Fruit fly (Drosophila melanogaster): ENCODE measurements around the gene Lar.

Lar gene

dm6 chr2L:19548158-19548557 is 38.3 kb upstream of the Lar start, which contains the start of gene Tep4:
Gene Tep4 (plus strand): TSS chr2L:19548507.
- TF ChIP-seq Adf1 (GFP tag; IDR thresholded peaks at IDR 0.05) = no peak
- no peak for TF ChIP-seq sob (GFP tag; IDR thresholded peaks at IDR 0.05)
- TF ChIP-seq Abd-B (GFP tag; optimal IDR thresholded peaks at IDR 0.05) = no peak
- peak in 1 of 2 experiments; percentile 39 for TF ChIP-seq Pdp1 (GFP tag; optimal IDR thresholded peaks at IDR 0.05)
- TF ChIP-seq al (GFP tag; IDR thresholded peaks at IDR 0.05) = no peak
- TF ChIP-seq org-1 (GFP tag; optimal IDR thresholded peaks at IDR 0.05) = no peak
- peak in 1 of 2 experiments; percentile 44 for TF ChIP-seq crp (GFP tag; optimal IDR thresholded peaks at IDR 0.05)
- TF ChIP-seq CG10565 (GFP tag; optimal IDR thresholded peaks at IDR 0.05) = no peak
- peak; percentile 92; the same call in 3 of the 4 replicates for TF ChIP-seq chinmo (GFP tag; IDR thresholded peaks at IDR 0.05; ENCODE audit: partially characterized antibody)
- TF ChIP-seq CG34376 (GFP tag; optimal IDR thresholded peaks at IDR 0.05) = peak; percentile 42
- TF ChIP-seq mirr (GFP tag; optimal IDR thresholded peaks at IDR 0.05) = peak; percentile 53
- no peak for TF ChIP-seq Vsx1 (GFP tag; optimal IDR thresholded peaks at IDR 0.05)
- no peak for TF ChIP-seq CkIIα-i1 (GFP tag; IDR thresholded peaks at IDR 0.05)
- peak in 1 of 2 experiments; percentile 7 for TF ChIP-seq Eip74EF (GFP tag; optimal IDR thresholded peaks at IDR 0.05)
- TF ChIP-seq Sry-β (GFP tag; optimal IDR thresholded peaks at IDR 0.05) = no peak
- no peak for TF ChIP-seq insv (GFP tag; optimal IDR thresholded peaks at IDR 0.05)
- peak; percentile 4 for TF ChIP-seq CG17385 (GFP tag; optimal IDR thresholded peaks at IDR 0.05)
- peak in 1 of 2 experiments; percentile 38 for TF ChIP-seq eve (GFP tag; optimal IDR thresholded peaks at IDR 0.05)
- TF ChIP-seq CG16779 (GFP tag; IDR thresholded peaks at IDR 0.05) = no peak
- peak; percentile 54 for TF ChIP-seq CrebB (tag; optimal IDR thresholded peaks at IDR 0.05)
- TF ChIP-seq Spps (tag; optimal IDR thresholded peaks at IDR 0.05) = no peak
- TF ChIP-seq Deaf1 (tag; optimal IDR thresholded peaks at IDR 0.05) = peak; percentile 40
- no peak for TF ChIP-seq CG9727 (GFP tag; optimal IDR thresholded peaks at IDR 0.05)
- TF ChIP-seq CG15073 (GFP tag; optimal IDR thresholded peaks at IDR 0.05) = no peak
- TF ChIP-seq CG31224 (GFP tag; IDR thresholded peaks at IDR 0.05) = no peak
- TF ChIP-seq vfl (GFP tag; optimal IDR thresholded peaks at IDR 0.05) = no peak
- peak; percentile 14 for TF ChIP-seq sd (tag; optimal IDR thresholded peaks at IDR 0.05)
- TF ChIP-seq Mes4 (GFP tag; optimal IDR thresholded peaks at IDR 0.05) = no peak
- TF ChIP-seq CG7786 (GFP tag; optimal IDR thresholded peaks at IDR 0.05) = no peak
- TF ChIP-seq CG6654 (GFP tag; optimal IDR thresholded peaks at IDR 0.05) = no peak
- no peak for TF ChIP-seq CG6254 (GFP tag; optimal IDR thresholded peaks at IDR 0.05)
- no peak for TF ChIP-seq CG3163 (GFP tag; optimal IDR thresholded peaks at IDR 0.05)
- TF ChIP-seq emc (GFP tag; optimal IDR thresholded peaks at IDR 0.05) = no peak
- TF ChIP-seq Hand (GFP tag; optimal IDR thresholded peaks at IDR 0.05) = no peak
- peak; percentile 2 for TF ChIP-seq nom (GFP tag; optimal IDR thresholded peaks at IDR 0.05)
- no peak for TF ChIP-seq bsh (GFP tag; optimal IDR thresholded peaks at IDR 0.05)
- TF ChIP-seq twi (tag; optimal IDR thresholded peaks at IDR 0.05) = no peak
- TF ChIP-seq Jarid2 (GFP tag; optimal IDR thresholded peaks at IDR 0.05) = no peak
- TF ChIP-seq trh (GFP tag; optimal IDR thresholded peaks at IDR 0.05) = no peak
- no peak for TF ChIP-seq yki (optimal IDR thresholded peaks at IDR 0.05)
- TF ChIP-seq CG10209 (GFP tag; optimal IDR thresholded peaks at IDR 0.05) = no peak
- TF ChIP-seq Med (GFP tag) = peak; percentile 44
- TF ChIP-seq sens (GFP tag) = peak; percentile 78
- peak; percentile 86 for TF ChIP-seq BtbVII (GFP tag; optimal IDR thresholded peaks at IDR 0.05)
- no peak for TF ChIP-seq pros (GFP tag; optimal IDR thresholded peaks at IDR 0.05)
- TF ChIP-seq kay (GFP tag; optimal IDR thresholded peaks at IDR 0.05) = peak; percentile 56
- TF ChIP-seq D19B (GFP tag; optimal IDR thresholded peaks at IDR 0.05) = peak; percentile 43
- no peak for TF ChIP-seq Ptx1 (GFP tag; IDR thresholded peaks at IDR 0.05)
- no peak for TF ChIP-seq CG14441 (GFP tag; IDR thresholded peaks at IDR 0.05)
- no peak for TF ChIP-seq fd3F (GFP tag; optimal IDR thresholded peaks at IDR 0.05)
- TF ChIP-seq CG17328 (GFP tag; IDR thresholded peaks at IDR 0.05) = no peak

Data from whole organism, embryonic.